Fruit fly (Drosophila melanogaster) whole organism, adult: ENCODE results near the gene RhoGAP71E.

Source experiments
- CG11617 ChIP-seq: fragments of 200-800 bp; sonication (Bioruptor generic); optimal IDR thresholded peaks from 2 replicates; lab custom pipeline; 2017; ENCODE audit warnings: mild to moderate bottlenecking, missing biosample characterization, missing genetic modification reagents, missing genetic modification characterization
- CG12768 ChIP-seq: fragments of 200-800 bp; sonication (Bioruptor generic); optimal IDR thresholded peaks from 2 replicates; lab custom pipeline; 2017; ENCODE audit warnings: missing biosample characterization, missing genetic modification characterization, mild to moderate bottlenecking, moderate library complexity, missing genetic modification reagents
- CG14711 ChIP-seq: fragments of 200-800 bp; sonication (Bioruptor generic); optimal IDR thresholded peaks from 2 replicates; lab custom pipeline; 2018; ENCODE audit warnings: missing biosample characterization, mild to moderate bottlenecking, missing genetic modification characterization, moderate library complexity
- CG1620 ChIP-seq: fragments of 200-800 bp; sonication (Bioruptor generic); optimal IDR thresholded peaks from 2 replicates; lab custom pipeline; 2016; ENCODE audit warnings: missing biosample characterization, missing genetic modification characterization
- CG33017 ChIP-seq: fragments of 200-800 bp; sonication (Bioruptor generic); optimal IDR thresholded peaks from 2 replicates; lab custom pipeline; 2018; ENCODE audit warnings: missing biosample characterization, mild to moderate bottlenecking, missing genetic modification characterization, moderate library complexity
- CG5204 ChIP-seq: fragments of 200-800 bp; sonication (Bioruptor generic); optimal IDR thresholded peaks from 2 replicates; lab custom pipeline; 2016; ENCODE audit warnings: missing biosample characterization, missing genetic modification characterization
- CG7045 ChIP-seq: fragments of 200-800 bp; sonication (Bioruptor generic); optimal IDR thresholded peaks from 2 replicates; lab custom pipeline; 2017; ENCODE audit warnings: missing biosample characterization, mild to moderate bottlenecking, missing genetic modification characterization
- CG7101 ChIP-seq: fragments of 200-800 bp; sonication (Bioruptor generic); optimal IDR thresholded peaks from 2 replicates; lab custom pipeline; 2018; ENCODE audit warnings: missing biosample characterization, mild to moderate bottlenecking, missing genetic modification characterization, moderate library complexity
- Clk ChIP-seq: fragments of 200-800 bp; sonication (Bioruptor generic); optimal IDR thresholded peaks from 2 replicates; lab custom pipeline; 2017; ENCODE audit warnings: missing biosample characterization, missing genetic modification characterization
- Crg-1 ChIP-seq: fragments of 200-800 bp; sonication (Bioruptor generic); optimal IDR thresholded peaks from 2 replicates; lab custom pipeline; 2016; ENCODE audit warnings: missing biosample characterization, missing genetic modification characterization
- Hr96 ChIP-seq: fragments of 200-800 bp; sonication (Bioruptor generic); optimal IDR thresholded peaks from 2 replicates; lab custom pipeline; 2016; ENCODE audit warnings: missing biosample characterization, missing genetic modification characterization
- Mnt ChIP-seq: fragments of 200-800 bp; sonication (Bioruptor generic); optimal IDR thresholded peaks from 2 replicates; lab custom pipeline; 2016; ENCODE audit warnings: missing biosample characterization, mild to moderate bottlenecking, missing genetic modification characterization
- bab1 ChIP-seq: fragments of 200-800 bp; sonication (Bioruptor generic); optimal IDR thresholded peaks from 3 replicates; lab custom pipeline; 2019; ENCODE audit warnings: missing biosample characterization, mild to moderate bottlenecking, missing genetic modification characterization, moderate library complexity
- cic ChIP-seq: fragments of 200-800 bp; sonication (Bioruptor generic); optimal IDR thresholded peaks from 2 replicates; lab custom pipeline; 2017; ENCODE audit warnings: missing biosample characterization, mild to moderate bottlenecking, missing genetic modification characterization, moderate library complexity
- cnc ChIP-seq, 2 experiments: fragments of >200 bp; optimal IDR thresholded peaks; 2 replicates each; lab custom pipeline; 2017
- kay ChIP-seq: fragments of 200-800 bp; sonication (Bioruptor generic); peaks from one replicate; lab custom pipeline; 2016; ENCODE audit warnings: missing biosample characterization, missing genetic modification characterization, borderline replicate concordance
- ovo ChIP-seq: fragments of 200-800 bp; sonication (Bioruptor generic); optimal IDR thresholded peaks from 2 replicates; lab custom pipeline; 2016; ENCODE audit warnings: missing biosample characterization, missing genetic modification characterization
- tj ChIP-seq: fragments of 200-800 bp; sonication (Bioruptor generic); optimal IDR thresholded peaks from 3 replicates; lab custom pipeline; 2017; ENCODE audit warnings: missing biosample characterization, mild to moderate bottlenecking, missing genetic modification characterization, moderate library complexity
- toe ChIP-seq: fragments of 200-800 bp; sonication (Bioruptor generic); optimal IDR thresholded peaks from 2 replicates; lab custom pipeline; 2016; ENCODE audit warnings: missing biosample characterization, missing genetic modification characterization

Gene RhoGAP71E

DNA sequence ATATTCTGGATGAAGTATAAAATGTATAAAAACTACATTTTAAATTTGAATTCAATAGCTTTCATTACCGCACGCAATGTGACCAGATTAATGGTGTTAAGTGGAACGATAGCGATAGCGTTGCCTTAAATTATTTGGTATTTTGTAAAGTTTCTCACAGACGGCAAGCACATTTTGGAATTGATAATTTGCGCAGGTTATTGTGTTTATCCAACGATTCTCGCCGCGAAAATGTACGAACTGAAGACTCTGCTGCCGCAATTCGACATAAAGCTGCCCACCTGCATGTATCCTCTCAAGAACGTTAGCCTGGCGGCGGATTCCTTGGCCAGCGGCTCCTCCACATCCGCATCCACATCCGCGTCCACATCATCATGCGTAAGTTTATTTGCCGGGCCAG lies 5.2 kb upstream of the RhoGAP71E start, which contains the start of gene AIMP2:
Gene AIMP2, plus strand, starts transcription at position 135 of the 400 bp plus-strand sequence.
- TF ChIP-seq Mnt (GFP tag; lab: Kevin White, UChicago) (peak; percentile 1), CG12768 (no peak), bab1 (GFP tag; lab: Kevin White, UChicago) (peak; percentile 37)

DNA sequence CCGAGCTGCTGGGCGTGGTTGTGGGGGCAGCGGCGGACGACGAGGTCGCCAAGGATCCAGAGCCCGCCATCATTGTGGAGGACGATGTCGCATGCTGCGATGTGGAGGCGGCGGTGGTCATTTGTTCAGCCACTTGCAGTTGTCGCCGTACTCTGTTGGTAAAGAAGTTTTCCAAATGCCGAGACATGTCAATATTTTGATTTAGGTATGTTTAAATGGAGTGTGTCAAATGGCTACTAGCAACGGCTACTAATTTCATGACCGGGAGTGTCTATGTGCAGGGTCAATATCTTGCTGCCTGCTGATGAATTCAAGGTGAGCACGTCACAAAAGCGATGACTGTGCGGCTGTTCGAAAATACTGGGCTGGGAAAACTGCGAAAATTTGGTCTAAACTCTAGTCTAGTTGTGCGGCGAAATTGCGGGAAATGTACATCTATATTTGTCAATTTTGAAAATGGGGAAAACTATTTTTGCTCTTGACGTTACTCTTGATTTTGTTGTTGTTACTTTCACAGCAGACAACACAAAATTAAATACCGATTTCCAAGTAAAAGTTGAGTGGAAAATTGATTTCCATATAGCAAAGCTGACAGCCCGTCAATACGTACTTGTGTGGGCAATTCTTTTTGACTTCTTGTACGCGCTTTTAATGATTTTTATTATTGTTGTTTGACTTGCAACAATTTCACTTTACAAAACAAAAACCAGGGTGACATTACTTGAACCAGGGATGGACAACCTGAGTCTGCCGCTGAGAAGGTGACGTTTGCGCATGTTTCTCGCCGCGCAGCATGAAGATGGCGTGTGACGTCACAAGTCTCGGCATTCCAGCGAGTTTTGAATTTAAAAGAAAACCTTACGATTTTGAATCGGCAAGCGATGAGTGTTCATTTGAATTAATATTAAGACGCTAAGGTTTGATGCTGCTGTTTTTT lies 947 bp upstream of the RhoGAP71E start, which contains the start of gene CG7656:
Gene CG7656, minus strand, starts transcription at position 731 of the 937 bp plus-strand sequence.
- TF ChIP-seq Hr96 (GFP tag; lab: Kevin White, UChicago) (no peak), Clk (GFP tag; lab: Kevin White, UChicago) (no peak), bab1 (GFP tag; lab: Kevin White, UChicago) (peak; percentile 53), toe (GFP tag; lab: Kevin White, UChicago) (peak; percentile 82), Mnt (GFP tag; lab: Kevin White, UChicago) (peak; percentile 68), CG12768 (peak; percentile 5), Crg-1 (GFP tag; lab: Kevin White, UChicago) (peak; percentile 41), CG5204 (GFP tag; lab: Kevin White, UChicago) (no peak), CG7045 (GFP tag; lab: Kevin White, UChicago) (no peak), CG7101 (tag; lab: Kevin White, UChicago) (peak; percentile 41), CG33017 (tag; lab: Kevin White, UChicago) (no peak), CG11617 (GFP tag; lab: Kevin White, UChicago) (peak; percentile 17), tj (GFP tag; lab: Kevin White, UChicago) (peak; percentile 35), cic (peak; percentile 61), kay (no peak), CG1620 (GFP tag; lab: Kevin White, UChicago) (peak; percentile 72), cnc (optimal IDR thresholded peaks at IDR 0.05; lab: Kevin White, UChicago) (no peak), CG14711 (tag; lab: Kevin White, UChicago) (peak; percentile 43)

dm6 chr3L:15589746-15590145 lies 1.1 kb downstream of the RhoGAP71E start:
- TF ChIP-seq ovo (GFP tag; lab: Kevin White, UChicago) (no peak), cic (no peak), CG33017 (tag; lab: Kevin White, UChicago) (no peak)

DNA sequence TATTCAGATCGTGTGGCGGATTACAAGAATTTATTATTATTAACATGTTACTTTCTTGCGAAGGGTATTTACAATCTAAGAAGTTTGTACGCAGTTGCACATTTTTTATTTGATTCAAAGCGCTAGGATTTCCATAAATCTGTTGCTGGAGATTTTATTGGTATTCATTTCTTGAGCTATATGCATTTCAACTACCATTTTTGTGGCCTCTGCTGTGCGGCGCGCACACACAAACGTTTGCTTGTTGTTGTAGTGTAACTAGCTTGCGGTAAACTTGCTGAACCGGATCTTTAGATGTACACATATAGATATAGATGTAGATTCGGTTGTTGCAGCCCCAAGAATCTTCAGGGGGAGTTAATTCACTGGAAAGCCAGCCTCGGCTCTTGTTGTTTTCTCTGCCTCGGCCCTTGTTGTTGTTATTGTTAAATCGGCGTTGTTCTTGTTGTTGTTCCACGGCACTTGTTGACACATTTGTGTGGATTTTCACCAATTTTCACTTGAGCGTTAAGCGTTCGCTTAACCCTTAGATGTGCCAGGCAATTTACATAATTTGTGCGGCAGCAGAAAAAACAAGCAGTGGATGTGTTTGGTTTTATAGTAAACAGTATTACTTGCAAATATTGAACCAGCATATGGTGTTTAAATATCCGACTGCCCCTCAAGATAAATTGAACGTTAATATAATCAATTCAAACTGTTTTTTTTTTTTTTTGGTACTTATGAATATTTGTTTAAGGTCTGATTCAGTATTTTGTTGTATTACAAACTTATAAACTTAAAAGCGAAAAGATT lies 2.3 kb downstream of the RhoGAP71E start:
- no peak for TF ChIP-seq ovo (GFP tag; lab: Kevin White, UChicago)
- no peak for TF ChIP-seq CG5204 (GFP tag; lab: Kevin White, UChicago)
- no peak for TF ChIP-seq CG12768
- no peak for TF ChIP-seq Crg-1 (GFP tag; lab: Kevin White, UChicago)
- TF ChIP-seq cnc (optimal IDR thresholded peaks at IDR 0.05; lab: Kevin White, UChicago) = no peak
- no peak for TF ChIP-seq Hr96 (GFP tag; lab: Kevin White, UChicago)

dm6 chr3L:15592536-15593260 lies 4.0 kb downstream of the RhoGAP71E start:
- TF ChIP-seq Clk (GFP tag; lab: Kevin White, UChicago) (no peak), CG33017 (tag; lab: Kevin White, UChicago) (peak; percentile 28)

DNA sequence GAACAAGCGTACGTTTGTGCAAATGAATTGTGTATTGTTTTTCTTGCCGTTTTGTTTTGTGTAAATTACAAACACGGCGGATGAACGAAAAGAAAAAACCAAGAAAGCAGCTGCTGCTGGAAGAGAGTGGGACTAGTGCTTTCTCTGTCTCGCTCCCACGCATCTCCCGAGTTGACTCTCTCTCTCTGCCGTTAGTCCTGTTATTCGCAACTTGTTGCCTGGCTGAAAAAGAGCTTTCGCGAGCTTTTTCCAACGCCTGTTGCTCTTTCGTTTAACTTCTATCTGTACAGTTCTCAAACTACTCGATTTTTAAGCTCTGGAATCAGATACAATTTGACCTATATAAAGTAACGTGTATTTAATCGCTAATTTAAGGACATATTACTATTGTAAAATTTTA lies 4.7 kb downstream of the RhoGAP71E start:
- TF ChIP-seq CG5204 (GFP tag; lab: Kevin White, UChicago) (no peak), ovo (GFP tag; lab: Kevin White, UChicago) (peak; percentile 17)

- peak; percentile 4 for TF ChIP-seq CG12768
- TF ChIP-seq tj (GFP tag; lab: Kevin White, UChicago) = no peak
- peak; percentile 8 for TF ChIP-seq kay
These were observed 5.5 kb downstream of the RhoGAP71E start for dm6 chr3L:15594093-15594653.
